Worm (Caenorhabditis elegans) whole organism, young adult: ENCODE data around the gene D1025.10.

Source experiments
- C17E4.6 ChIP-seq: fragments of 200-800 bp; sonication (Bioruptor generic); IDR thresholded peaks from 2 replicates; pipeline ENCODE4 v1.3.6; 2022; ENCODE audit warnings: missing genetic modification reagents, missing genetic modification characterization, missing compliant biosample characterization
- F52B5.7 ChIP-seq: sonication (generic microtip); optimal IDR thresholded peaks from 2 replicates; lab custom pipeline; 2016; ENCODE audit warnings: mild to moderate bottlenecking, missing genetic modification characterization, missing compliant biosample characterization
- T07F8.4 ChIP-seq: sonication (generic microtip); optimal IDR thresholded peaks from 2 replicates; lab custom pipeline; 2016; ENCODE audit warnings: mild to moderate bottlenecking, missing genetic modification characterization, moderate library complexity, missing compliant biosample characterization
- ama-1 ChIP-seq, 3 experiments: fragments of 150-350 bp in 1 of 3; sonication (generic microtip) in 2 of 3; optimal IDR thresholded peaks; 2 replicates each; lab custom pipeline; 2014 to 2018; ENCODE audit warnings: missing biosample characterization in 2 of 3, missing genetic modification characterization in 2 of 3, missing genetic modification reagents in 2 of 3
- attf-3 ChIP-seq: fragments of 200-800 bp; sonication (Bioruptor generic); conservative IDR thresholded peaks from 2 replicates; pipeline ENCODE4 v1.3.6; 2022; ENCODE audit warnings: missing genetic modification reagents, missing genetic modification characterization, missing compliant biosample characterization
- attf-6 ChIP-seq: fragments of 200-800 bp; sonication (Bioruptor generic); IDR thresholded peaks from 2 replicates; pipeline ENCODE4 v1.3.6; 2022; ENCODE audit warnings: missing genetic modification reagents, missing genetic modification characterization, missing compliant biosample characterization
- nhr-90 ChIP-seq: sonication (generic microtip); optimal IDR thresholded peaks from 2 replicates; lab custom pipeline; 2016; ENCODE audit warnings: missing genotype, mild to moderate bottlenecking, missing genetic modification characterization, missing compliant biosample characterization
- rec-8 ChIP-seq, 2 experiments: sonication (generic microtip); optimal IDR thresholded peaks; 2 replicates each; lab custom pipeline; 2016; ENCODE audit warnings: mild to moderate bottlenecking in 2 of 2, missing genetic modification characterization in 2 of 2, missing genetic modification reagents in 2 of 2, missing genotype in 2 of 2, missing biosample characterization in 1 of 2, missing compliant biosample characterization in 1 of 2, moderate library complexity in 1 of 2
- xnd-1 ChIP-seq: sonication (generic microtip); optimal IDR thresholded peaks from 2 replicates; lab custom pipeline; 2016; ENCODE audit warnings: missing genotype, missing genetic modification reagents, missing genetic modification characterization, missing compliant biosample characterization
- ztf-3 ChIP-seq: fragments of 200-800 bp; sonication (Bioruptor generic); optimal IDR thresholded peaks from 2 replicates; lab custom pipeline; 2018; ENCODE audit warnings: mild to moderate bottlenecking, missing genetic modification characterization, missing compliant biosample characterization

DNA sequence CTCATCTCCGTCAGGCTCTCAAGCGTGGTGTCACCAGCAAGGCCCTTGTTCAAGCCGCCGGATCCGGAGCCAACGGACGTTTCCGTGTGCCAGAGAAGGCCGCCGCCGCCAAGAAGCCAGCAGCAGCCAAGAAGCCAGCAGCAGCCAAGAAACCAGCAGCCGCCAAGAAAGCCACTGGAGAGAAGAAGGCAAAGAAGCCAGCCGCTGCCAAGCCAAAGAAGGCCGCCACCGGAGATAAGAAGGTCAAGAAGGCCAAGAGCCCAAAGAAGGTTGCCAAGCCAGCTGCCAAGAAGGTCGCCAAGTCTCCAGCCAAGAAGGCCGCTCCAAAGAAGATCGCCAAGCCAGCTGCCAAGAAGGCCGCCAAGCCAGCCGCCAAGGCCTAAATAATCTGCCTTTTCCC lies 26.2 kb upstream of the D1025.10 start:
- no peak for TF ChIP-seq C17E4.6 (GFP tag; lab: Robert Waterston, UW)
- no peak for TF ChIP-seq ama-1 (optimal IDR thresholded peaks at IDR 0.05; lab: Kevin White, UChicago)
- TF ChIP-seq ama-1 (GFP tag; optimal IDR thresholded peaks at IDR 0.05; lab: Kevin White, UChicago): no peak
- no peak for TF ChIP-seq attf-6
- TF ChIP-seq ztf-3 (GFP tag; lab: Kevin White, UChicago): no peak
- no peak for TF ChIP-seq attf-3 (GFP tag; lab: Robert Waterston, UW)
- no peak for TF ChIP-seq T07F8.4 (tag; lab: Kevin White, UChicago)
- TF ChIP-seq xnd-1 (tag; lab: Kevin White, UChicago): no peak
- TF ChIP-seq rec-8 (tag; optimal IDR thresholded peaks at IDR 0.05; lab: Kevin White, UChicago): no peak
- no peak for TF ChIP-seq F52B5.7
- TF ChIP-seq nhr-90 (tag; lab: Kevin White, UChicago): no peak
